Fruit fly (Drosophila melanogaster): Measurements from ENCODE around the gene CG7443.

Gene CG7443

DNA sequence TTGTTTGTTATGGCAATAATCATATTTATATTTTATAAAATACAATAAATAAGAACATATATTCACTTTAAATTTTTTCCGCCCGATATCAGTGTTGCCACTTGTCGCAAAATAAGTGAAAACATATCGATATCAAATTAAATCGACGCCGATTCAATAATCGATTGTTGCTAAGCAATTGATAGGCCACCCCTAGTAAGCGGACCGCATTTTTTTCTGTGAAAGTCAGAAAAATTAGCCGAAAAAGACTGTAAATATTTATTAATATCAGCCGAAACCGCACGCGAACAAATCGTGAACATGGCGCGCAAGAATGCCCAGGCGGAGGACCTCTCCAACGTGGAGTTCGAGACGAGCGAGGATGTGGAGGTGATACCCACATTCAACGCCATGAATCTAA is 11.1 kb upstream of the CG7443 start, which contains the start of gene CG7483 (continued):
- no peak for TF ChIP-seq dati (GFP tag; IDR thresholded peaks at IDR 0.05)
- peak; percentile 34 for TF ChIP-seq Nf-YC (tag; optimal IDR thresholded peaks at IDR 0.05)
- peak; percentile 75 for TF ChIP-seq vnd (GFP tag; IDR thresholded peaks at IDR 0.05; ENCODE audit: partially characterized antibody)
- TF ChIP-seq hkb (optimal IDR thresholded peaks at IDR 0.05): no peak
- TF ChIP-seq hkb (GFP tag; IDR thresholded peaks at IDR 0.05): no peak
- TF ChIP-seq CG2712 (tag; optimal IDR thresholded peaks at IDR 0.05): peak; percentile 22
- TF ChIP-seq zen2 (GFP tag; IDR thresholded peaks at IDR 0.05; ENCODE audit: partially characterized antibody): peak; percentile 75; the same call in 2 of the 3 replicates
- no peak for TF ChIP-seq rib (GFP tag; IDR thresholded peaks at IDR 0.05)
- peak; percentile 58 for TF ChIP-seq trem (tag; optimal IDR thresholded peaks at IDR 0.05)
- TF ChIP-seq YL-1 (GFP tag; optimal IDR thresholded peaks at IDR 0.05): peak; percentile 75
- no peak for TF ChIP-seq wor (GFP tag; IDR thresholded peaks at IDR 0.05)
- peak; percentile 98 for TF ChIP-seq E2f2 (GFP tag; IDR thresholded peaks at IDR 0.05)
- TF ChIP-seq phol (tag; optimal IDR thresholded peaks at IDR 0.05): peak; percentile 22
- TF ChIP-seq sug (tag; optimal IDR thresholded peaks at IDR 0.05): peak; percentile 19
- TF ChIP-seq amos (GFP tag; IDR thresholded peaks at IDR 0.05; ENCODE audit: partially characterized antibody): peak; percentile 86
- TF ChIP-seq hbn (GFP tag; IDR thresholded peaks at IDR 0.05; ENCODE audit: partially characterized antibody): peak; percentile 87
- peak; percentile 22 for TF ChIP-seq nmo (GFP tag; optimal IDR thresholded peaks at IDR 0.05)
- peak; percentile 87 for TF ChIP-seq Sry-δ (GFP tag; optimal IDR thresholded peaks at IDR 0.05)
- TF ChIP-seq CG14860 (GFP tag; IDR thresholded peaks at IDR 0.05; ENCODE audit: partially characterized antibody): peak; percentile 74; the same call in 2 of the 3 replicates
- no peak for TF ChIP-seq CG13424 (tag; optimal IDR thresholded peaks at IDR 0.05)
- TF ChIP-seq Med (GFP tag): peak; percentile 64
- TF ChIP-seq Myb (GFP tag; optimal IDR thresholded peaks at IDR 0.05): peak; percentile 4
- TF ChIP-seq MESR4 (GFP tag; optimal IDR thresholded peaks at IDR 0.05): peak; percentile 93
- no peak for TF ChIP-seq sr (GFP tag; IDR thresholded peaks at IDR 0.05)
- peak; percentile 46 for TF ChIP-seq CG15601 (tag; optimal IDR thresholded peaks at IDR 0.05)
- peak; percentile 15 for TF ChIP-seq CG3995 (GFP tag; optimal IDR thresholded peaks at IDR 0.05)
- TF ChIP-seq Dref (GFP tag; IDR thresholded peaks at IDR 0.05): peak; percentile 97
- peak; percentile 59 for TF ChIP-seq inv (GFP tag; IDR thresholded peaks at IDR 0.05; ENCODE audit: partially characterized antibody)
- peak; percentile 21 for TF ChIP-seq Lhr (GFP tag; optimal IDR thresholded peaks at IDR 0.05)
- TF ChIP-seq Opbp (GFP tag; IDR thresholded peaks at IDR 0.05; ENCODE audit: partially characterized antibody): peak; percentile 82; the same call in 2 of the 3 replicates
- peak; percentile 96 for TF ChIP-seq Dp (GFP tag; optimal IDR thresholded peaks at IDR 0.05)
- TF ChIP-seq Hmr (GFP tag; optimal IDR thresholded peaks at IDR 0.05): no peak
- TF ChIP-seq gcm2 (GFP tag; optimal IDR thresholded peaks at IDR 0.05): no peak
- no peak for TF ChIP-seq CG14667 (GFP tag; IDR thresholded peaks at IDR 0.05)
- peak; percentile 48 for TF ChIP-seq CG10267 (tag; optimal IDR thresholded peaks at IDR 0.05)
- TF ChIP-seq CG32767 (GFP tag; IDR thresholded peaks at IDR 0.05): no peak; the same call in 1 of the 2 replicates
- TF ChIP-seq CoRest (tag; optimal IDR thresholded peaks at IDR 0.05): peak; percentile 10
- TF ChIP-seq hb (GFP tag; IDR thresholded peaks at IDR 0.05; ENCODE audit: partially characterized antibody): peak; percentile 61; the same call in 1 of the 3 replicates
- no peak for TF ChIP-seq CG9437 (GFP tag; optimal IDR thresholded peaks at IDR 0.05)
- no peak for TF ChIP-seq Atf6 (GFP tag; IDR thresholded peaks at IDR 0.05)
- TF ChIP-seq Hey (tag; optimal IDR thresholded peaks at IDR 0.05): no peak
- no peak for TF ChIP-seq pan (optimal IDR thresholded peaks at IDR 0.05)
- TF ChIP-seq pan (GFP tag; optimal IDR thresholded peaks at IDR 0.05 in 1 of 2, IDR thresholded peaks at IDR 0.05 in 1 of 2): peak in 1 of 2 experiments; percentile 5
- peak; percentile 79 for TF ChIP-seq CG16813 (GFP tag; IDR thresholded peaks at IDR 0.05; ENCODE audit: partially characterized antibody)
- peak in 1 of 2 experiments; percentile 18 for TF ChIP-seq tll (GFP tag; optimal IDR thresholded peaks at IDR 0.05)
- TF ChIP-seq Ets97D (GFP tag; optimal IDR thresholded peaks at IDR 0.05): peak; percentile 20
- peak; percentile 26 for TF ChIP-seq Fer1 (GFP tag; optimal IDR thresholded peaks at IDR 0.05)
- TF ChIP-seq Doc3 (GFP tag; IDR thresholded peaks at IDR 0.05; ENCODE audit: partially characterized antibody): peak; percentile 77
- peak; percentile 55 for TF ChIP-seq CG14710 (tag; optimal IDR thresholded peaks at IDR 0.05)
